Worm (Caenorhabditis elegans): ENCODE measurements around the gene vab-9.

DNA sequence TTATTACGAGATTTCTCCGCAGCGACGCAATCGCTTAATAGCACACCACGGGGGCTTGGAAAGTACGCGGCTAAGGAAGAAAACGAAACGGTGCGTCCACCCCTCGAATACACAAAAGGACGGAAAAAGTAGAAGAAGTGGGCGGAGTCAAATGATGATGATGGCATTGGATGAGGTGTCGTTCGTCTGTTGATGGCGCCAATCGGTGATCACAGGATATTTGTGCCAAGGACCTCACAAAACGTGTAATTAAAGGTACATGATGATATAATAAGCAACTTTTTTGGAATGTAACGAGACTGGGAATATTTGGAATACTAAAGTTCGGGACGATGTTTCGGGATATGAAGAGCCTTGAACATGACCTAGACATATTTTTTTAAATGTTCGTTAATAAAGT, 3.1 kb downstream of the vab-9 start, which contains the start of gene cutl-12:
- TF ChIP-seq F49E8.2 (tag; optimal IDR thresholded peaks at IDR 0.05; ENCODE audit: borderline replicate concordance): no peak
- no peak for TF ChIP-seq Y5F2A.4 (GFP tag; optimal IDR thresholded peaks at IDR 0.05)
- TF ChIP-seq nhr-25 (tag; optimal IDR thresholded peaks at IDR 0.05; ENCODE audit: borderline replicate concordance, insufficient read depth): no peak
- TF ChIP-seq dmd-6 (GFP tag; IDR thresholded peaks at IDR 0.05): no peak
- no peak for TF ChIP-seq skn-1 (tag; optimal IDR thresholded peaks at IDR 0.05)
